Worm (Caenorhabditis elegans) whole organism, early embryonic: ENCODE data around the gene lips-11.
"Not testable (repeated sequence)": the region's sequence is repeated elsewhere in the genome, so short reads cannot be mapped to it uniquely, and the experiment has no call there.

Experiments
- B0310.2 ChIP-seq: sonication (generic microtip); optimal IDR thresholded peaks from 2 replicates; lab custom pipeline; 2016; ENCODE audit warnings: mild to moderate bottlenecking, missing genetic modification characterization, missing compliant biosample characterization
- F13C5.2 ChIP-seq: sonication (generic microtip); optimal IDR thresholded peaks from 2 replicates; lab custom pipeline; 2017; ENCODE audit warnings: mild to moderate bottlenecking, missing genetic modification characterization, inconsistent platforms, missing compliant biosample characterization
- aly-1 ChIP-seq: sonication (generic microtip); optimal IDR thresholded peaks from 2 replicates; lab custom pipeline; 2016; ENCODE audit warnings: missing genetic modification characterization, missing compliant biosample characterization
- ama-1 ChIP-seq: fragments of 150-350 bp; optimal IDR thresholded peaks from 2 replicates; lab custom pipeline; 2014
- ceh-13 ChIP-seq: fragments of 200-800 bp; sonication (Bioruptor generic); optimal IDR thresholded peaks from 2 replicates; lab custom pipeline; 2018; ENCODE audit warnings: mild to moderate bottlenecking, missing genetic modification characterization, missing compliant biosample characterization
- ceh-36 ChIP-seq: sonication (generic microtip); optimal IDR thresholded peaks from 2 replicates; lab custom pipeline; 2016; ENCODE audit warnings: missing genetic modification characterization, inconsistent platforms, missing compliant biosample characterization
- ets-7 ChIP-seq: sonication (generic microtip); optimal IDR thresholded peaks from 2 replicates; lab custom pipeline; 2016; ENCODE audit warnings: missing genotype, missing genetic modification characterization, missing compliant biosample characterization
- flt-1 ChIP-seq: fragments of 200-800 bp; sonication (Bioruptor generic); IDR thresholded peaks from 2 replicates; pipeline ENCODE4 v1.3.6; 2022; ENCODE audit warnings: missing genetic modification characterization, missing compliant biosample characterization
- hmbx-1 ChIP-seq: sonication (generic microtip); optimal IDR thresholded peaks from 2 replicates; lab custom pipeline; 2016; ENCODE audit warnings: mild to moderate bottlenecking, missing genetic modification characterization, missing compliant biosample characterization
- hmg-4 ChIP-seq: fragments of 200-800 bp; sonication (Bioruptor generic); optimal IDR thresholded peaks from 2 replicates; lab custom pipeline; 2018; ENCODE audit warnings: mild to moderate bottlenecking, missing genetic modification characterization, missing compliant biosample characterization
- hnd-1 ChIP-seq: sonication (generic microtip); optimal IDR thresholded peaks from 2 replicates; lab custom pipeline; 2016; ENCODE audit warnings: missing genetic modification characterization, missing compliant biosample characterization
- pes-1 ChIP-seq: fragments of 200-800 bp; sonication (Bioruptor generic); IDR thresholded peaks from 2 replicates; pipeline ENCODE4 v1.3.6; 2022; ENCODE audit warnings: missing genetic modification reagents, missing genetic modification characterization, missing compliant biosample characterization
- scrt-1 ChIP-seq: fragments of 200-800 bp; sonication (Bioruptor generic); IDR thresholded peaks from 2 replicates; pipeline ENCODE4 v1.3.6; 2022; ENCODE audit warnings: missing genetic modification characterization, missing compliant biosample characterization
- sea-1 ChIP-seq: fragments of 200-800 bp; sonication (Bioruptor generic); conservative IDR thresholded peaks from 2 replicates; pipeline ENCODE4 v1.3.6; 2022; ENCODE audit warnings: missing genetic modification characterization, missing compliant biosample characterization
- tbx-11 ChIP-seq: fragments of 200-800 bp; sonication (Bioruptor generic); IDR thresholded peaks from 2 replicates; pipeline ENCODE4 v1.3.6; 2022; ENCODE audit warnings: missing genetic modification characterization, missing compliant biosample characterization
- tbx-37 ChIP-seq: fragments of 200-800 bp; sonication (Bioruptor generic); conservative IDR thresholded peaks from 2 replicates; pipeline ENCODE4 v1.3.6; 2022; ENCODE audit warnings: missing genetic modification reagents, missing genetic modification characterization, missing compliant biosample characterization
- tra-4 ChIP-seq: sonication (generic microtip); optimal IDR thresholded peaks from 2 replicates; lab custom pipeline; 2017; ENCODE audit warnings: missing genetic modification characterization, missing compliant biosample characterization

Gene lips-11

DNA sequence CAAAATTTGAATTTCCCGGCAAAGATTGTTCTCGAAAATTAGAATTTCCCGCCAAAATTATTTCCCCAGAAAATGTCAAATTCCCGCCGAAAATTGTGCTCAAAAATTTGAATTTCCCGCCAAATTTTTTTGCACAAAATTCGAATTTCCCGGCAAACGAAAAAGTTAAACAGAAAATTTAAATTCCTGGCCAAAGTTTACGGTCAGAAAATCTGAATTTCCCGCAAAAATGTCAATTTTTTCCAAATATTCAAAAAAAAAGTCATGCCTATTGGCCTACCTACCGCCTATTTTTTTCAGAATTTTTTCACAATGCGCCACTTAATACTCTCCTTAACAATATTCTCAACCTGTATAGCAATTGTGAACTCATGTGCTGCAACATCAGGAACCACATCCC, 27.9 kb downstream of the lips-11 start, which contains the start of gene K02E7.1:
TSS of gene K02E7.1 (plus strand) at position 301 of the 400 bp plus-strand sequence.
- TF ChIP-seq aly-1 (tag; lab: Kevin White, UChicago) (no peak), sea-1 (GFP tag; lab: Robert Waterston, UW) (no peak), tbx-11 (GFP tag; lab: Robert Waterston, UW) (no peak), hnd-1 (no peak), tra-4 (tag; lab: Kevin White, UChicago) (no peak), hmbx-1 (no peak), ceh-13 (no peak), ceh-36 (tag; lab: Kevin White, UChicago) (no peak), ets-7 (no peak), B0310.2 (tag; lab: Kevin White, UChicago) (no peak), flt-1 (no peak), ama-1 (lab: Kevin White, UChicago) (no peak), pes-1 (no peak), hmg-4 (no peak), scrt-1 (GFP tag; lab: Robert Waterston, UW) (no peak)

DNA sequence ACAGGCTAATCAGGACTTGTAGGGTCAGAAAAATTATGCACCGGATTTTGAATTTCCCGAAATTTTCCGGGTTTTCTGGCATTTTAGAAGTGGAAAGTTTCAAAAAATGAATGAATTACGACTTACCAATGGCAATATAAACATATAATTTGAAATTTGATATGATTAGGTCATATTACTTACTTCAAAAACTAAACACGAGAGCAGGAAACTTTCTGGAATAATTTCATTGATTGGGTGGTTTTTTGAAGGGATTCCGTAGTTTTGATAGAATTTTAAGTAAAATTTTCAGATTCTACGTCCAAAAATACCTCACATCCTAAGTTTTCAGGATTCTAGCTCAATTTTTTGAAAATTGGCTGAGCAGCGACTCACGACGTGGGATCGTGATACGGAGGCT, 35.4 kb downstream of the lips-11 start, which contains the start of gene K02E7.11:
TSS of gene K02E7.11 (minus strand) at position 101 of the 400 bp plus-strand sequence.
- TF ChIP-seq pes-1 (no peak), B0310.2 (tag; lab: Kevin White, UChicago) (no peak), tbx-11 (GFP tag; lab: Robert Waterston, UW) (no peak), F13C5.2 (no peak), ets-7 (no peak), sea-1 (GFP tag; lab: Robert Waterston, UW) (no peak), hmg-4 (no peak), hnd-1 (no peak), tra-4 (tag; lab: Kevin White, UChicago) (no peak), ceh-36 (tag; lab: Kevin White, UChicago) (no peak), hmbx-1 (no peak), flt-1 (no peak), ama-1 (lab: Kevin White, UChicago) (no peak), aly-1 (tag; lab: Kevin White, UChicago) (no peak), scrt-1 (GFP tag; lab: Robert Waterston, UW) (no peak), ceh-13 (no peak), tbx-37 (GFP tag; lab: Robert Waterston, UW) (no peak)

DNA sequence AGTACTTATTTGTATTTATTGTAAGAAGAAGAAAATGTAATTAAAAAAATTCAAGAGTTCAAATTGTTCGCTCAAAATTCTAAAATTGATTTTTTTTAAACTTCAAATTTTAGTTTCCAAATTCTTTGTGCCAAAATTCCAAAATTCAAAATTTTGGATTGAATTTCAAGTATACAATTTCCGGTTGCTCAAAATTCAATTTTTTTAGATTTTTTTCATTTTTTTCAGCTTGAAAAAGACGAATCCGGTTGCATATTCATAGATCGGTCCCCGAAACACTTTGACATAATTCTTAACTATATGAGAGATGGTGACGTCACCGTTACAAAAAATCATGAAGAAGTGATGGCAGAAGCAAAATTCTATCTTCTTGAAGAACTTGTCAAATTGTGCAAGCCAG, 38.7 kb downstream of the lips-11 start, which contains the start of gene K02E7.4:
TSS of gene K02E7.4 (plus strand) at position 301 of the 400 bp plus-strand sequence.
- TF ChIP-seq tbx-11 (GFP tag; lab: Robert Waterston, UW) (no peak), hmg-4 (no peak), scrt-1 (GFP tag; lab: Robert Waterston, UW) (no peak), ceh-13 (no peak), hmbx-1 (no peak), F13C5.2 (no peak), ets-7 (no peak), B0310.2 (tag; lab: Kevin White, UChicago) (no peak), aly-1 (tag; lab: Kevin White, UChicago) (no peak), tra-4 (tag; lab: Kevin White, UChicago) (no peak), hnd-1 (no peak), sea-1 (GFP tag; lab: Robert Waterston, UW) (no peak), flt-1 (no peak), ceh-36 (tag; lab: Kevin White, UChicago) (no peak), pes-1 (no peak), ama-1 (lab: Kevin White, UChicago) (no peak), tbx-37 (GFP tag; lab: Robert Waterston, UW) (no peak)

DNA sequence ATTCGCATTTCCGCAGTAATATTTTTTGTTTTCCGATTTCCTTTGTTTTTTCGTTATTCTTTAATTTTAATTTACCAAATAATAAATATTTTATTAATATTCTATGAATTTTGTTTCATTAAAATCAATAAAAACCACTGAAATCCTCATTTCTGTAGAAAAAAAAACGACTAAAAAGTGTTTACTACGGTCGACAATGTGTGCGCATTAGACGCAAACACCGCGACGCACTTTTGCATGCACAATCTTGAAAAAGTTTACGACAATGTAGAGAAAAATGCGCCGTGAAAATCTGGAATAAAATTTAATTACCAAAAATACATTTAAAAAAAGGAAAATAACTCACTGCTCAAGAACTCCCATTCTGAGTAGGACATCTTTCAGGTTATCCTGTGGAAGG, 39.4 kb downstream of the lips-11 start:
- TF ChIP-seq ama-1 (lab: Kevin White, UChicago) (no peak), hnd-1 (no peak), aly-1 (tag; lab: Kevin White, UChicago) (no peak), ceh-13 (no peak), B0310.2 (tag; lab: Kevin White, UChicago) (no peak), scrt-1 (GFP tag; lab: Robert Waterston, UW) (no peak), ceh-36 (tag; lab: Kevin White, UChicago) (no peak), flt-1 (no peak), hmg-4 (no peak), pes-1 (no peak), hmbx-1 (no peak), F13C5.2 (no peak), tbx-11 (GFP tag; lab: Robert Waterston, UW) (no peak), ets-7 (no peak), tra-4 (tag; lab: Kevin White, UChicago) (no peak), sea-1 (GFP tag; lab: Robert Waterston, UW) (no peak), tbx-37 (GFP tag; lab: Robert Waterston, UW) (no peak)

DNA sequence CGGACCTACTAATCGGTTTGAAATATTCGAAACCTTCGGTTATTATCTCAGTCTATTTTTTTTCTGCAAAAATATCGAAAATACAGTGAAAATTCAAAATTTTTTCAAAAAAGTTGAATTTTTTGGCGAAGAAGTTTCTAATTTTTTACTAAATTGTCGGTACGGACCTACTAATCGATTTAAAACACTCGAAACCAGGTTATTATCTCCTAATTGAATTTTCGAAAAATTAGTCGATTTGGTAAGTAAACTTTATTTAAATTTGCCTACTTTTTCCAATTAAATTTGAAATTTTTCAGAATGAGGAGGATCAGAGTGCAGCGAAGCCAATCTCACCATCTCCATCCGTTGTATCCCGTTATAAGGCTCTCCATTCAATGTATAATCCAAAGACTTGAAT, 39.9 kb downstream of the lips-11 start, which contains the start of gene K02E7.12:
TSS of gene K02E7.12 (plus strand) at position 301 of the 400 bp plus-strand sequence.
- no peak for TF ChIP-seq sea-1 (GFP tag; lab: Robert Waterston, UW)

DNA sequence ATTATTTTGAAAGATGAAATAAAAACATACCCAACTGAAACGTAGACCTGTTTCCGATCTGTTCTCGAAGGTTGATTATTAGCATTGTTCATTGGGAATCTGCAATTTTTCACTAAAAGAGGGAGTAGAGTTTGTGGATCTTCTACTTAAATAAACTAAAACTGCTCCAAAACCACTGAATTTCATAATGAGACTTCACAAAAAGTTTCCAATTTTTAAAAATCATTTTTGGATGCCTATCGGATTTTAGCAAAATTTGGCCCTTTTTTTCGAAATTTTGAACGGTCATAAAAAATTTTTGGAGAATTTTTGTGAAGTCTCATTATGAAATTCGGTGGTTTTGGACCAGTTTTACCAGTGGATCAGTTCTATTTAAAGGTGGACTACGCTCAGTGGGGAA, 43.9 kb downstream of the lips-11 start, which contains the start of gene K02E7.10:
TSS of gene K02E7.10 (minus strand) at position 101 of the 400 bp plus-strand sequence.
- TF ChIP-seq sea-1 (GFP tag; lab: Robert Waterston, UW) (no peak), B0310.2 (tag; lab: Kevin White, UChicago) (no peak), ama-1 (lab: Kevin White, UChicago) (no peak), hnd-1 (no peak), ceh-13 (no peak), ets-7 (no peak), F13C5.2 (no peak)

DNA sequence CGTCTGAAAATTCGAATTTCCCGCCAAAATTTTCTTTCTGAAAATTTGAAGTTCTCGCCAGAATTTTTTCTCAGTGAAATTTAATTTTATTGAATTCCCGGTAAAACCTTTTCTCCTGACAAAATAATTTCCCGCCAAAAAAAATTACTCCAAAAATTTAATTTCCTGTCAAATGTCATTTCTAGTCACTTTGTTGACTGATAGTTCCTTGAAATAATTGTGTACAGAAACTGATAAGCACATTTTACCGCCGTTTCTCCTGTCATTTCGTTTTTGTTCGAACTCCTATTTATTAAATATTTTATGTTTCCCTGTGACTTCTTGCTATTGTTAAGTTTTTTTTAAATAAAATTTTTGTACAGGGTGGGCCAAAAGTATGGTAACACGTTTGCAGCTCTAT, 46.9 kb downstream of the lips-11 start:
- no peak for TF ChIP-seq pes-1
- no peak for TF ChIP-seq ceh-36 (tag; lab: Kevin White, UChicago)
- TF ChIP-seq scrt-1 (GFP tag; lab: Robert Waterston, UW): no peak

DNA sequence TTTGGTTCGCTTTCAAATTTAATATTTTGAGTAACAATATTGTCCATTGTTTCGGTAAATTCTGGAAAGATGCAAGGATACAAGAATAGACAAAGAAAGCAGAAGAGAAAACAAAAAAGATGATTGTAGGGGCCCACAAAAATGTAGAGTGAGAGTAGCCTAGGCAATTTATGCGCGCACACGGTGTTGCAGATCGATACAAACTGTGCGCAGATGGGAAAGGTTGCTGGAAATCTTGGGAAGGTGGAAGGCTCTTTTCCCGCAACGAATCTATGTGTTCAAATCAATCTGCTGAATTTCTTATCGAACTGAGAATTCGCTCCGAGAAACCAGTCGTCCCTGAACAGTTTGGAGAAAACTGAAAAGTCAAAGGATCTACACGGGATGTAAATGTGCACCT, 50.1 kb downstream of the lips-11 start, which contains the start of gene btb-10:
TSS of gene btb-10 (minus strand) at position 101 of the 400 bp plus-strand sequence.
- not testable (repeated sequence) for TF ChIP-seq ama-1 (lab: Kevin White, UChicago); tbx-11 (GFP tag; lab: Robert Waterston, UW); F13C5.2
